Worm (Caenorhabditis elegans) whole organism, young adult: ENCODE data around the gene F23H12.5.

Experiments
- ama-1 ChIP-seq, 3 experiments: fragments of 150-350 bp in 1 of 3; sonication (generic microtip) in 2 of 3; optimal IDR thresholded peaks; 2 replicates each; lab custom pipeline; 2014 to 2018; ENCODE audit warnings: missing biosample characterization in 2 of 3, missing genetic modification characterization in 2 of 3, missing genetic modification reagents in 2 of 3
- cebp-1 ChIP-seq, 2 experiments: fragments of 200-800 bp in 1 of 2; sonication (Bioruptor generic) in 1 of 2; sonication (generic microtip) in 1 of 2; IDR thresholded peaks in 1 of 2; optimal IDR thresholded peaks in 1 of 2; 2 replicates each; pipeline versions ENCODE4 v1.3.6 to Lab custom; 2017 to 2022; ENCODE audit warnings: missing compliant biosample characterization in 2 of 2, missing genetic modification characterization in 2 of 2, mild to moderate bottlenecking in 1 of 2, missing genetic modification reagents in 1 of 2, moderate library complexity in 1 of 2
- snpc-1.3 ChIP-seq: sonication (generic microtip); optimal IDR thresholded peaks from 2 replicates; lab custom pipeline; 2017; ENCODE audit warnings: missing genetic modification characterization, mild to moderate bottlenecking, missing compliant biosample characterization, antibody characterized with exemption, moderate library complexity, missing genotype, missing genetic modification reagents; ENCODE audit not compliant: insufficient read depth
- ztf-22 ChIP-seq: fragments of 200-800 bp; sonication (Bioruptor generic); optimal IDR thresholded peaks from 2 replicates; lab custom pipeline; 2018; ENCODE audit warnings: mild to moderate bottlenecking, missing genetic modification characterization, moderate library complexity, missing compliant biosample characterization

DNA sequence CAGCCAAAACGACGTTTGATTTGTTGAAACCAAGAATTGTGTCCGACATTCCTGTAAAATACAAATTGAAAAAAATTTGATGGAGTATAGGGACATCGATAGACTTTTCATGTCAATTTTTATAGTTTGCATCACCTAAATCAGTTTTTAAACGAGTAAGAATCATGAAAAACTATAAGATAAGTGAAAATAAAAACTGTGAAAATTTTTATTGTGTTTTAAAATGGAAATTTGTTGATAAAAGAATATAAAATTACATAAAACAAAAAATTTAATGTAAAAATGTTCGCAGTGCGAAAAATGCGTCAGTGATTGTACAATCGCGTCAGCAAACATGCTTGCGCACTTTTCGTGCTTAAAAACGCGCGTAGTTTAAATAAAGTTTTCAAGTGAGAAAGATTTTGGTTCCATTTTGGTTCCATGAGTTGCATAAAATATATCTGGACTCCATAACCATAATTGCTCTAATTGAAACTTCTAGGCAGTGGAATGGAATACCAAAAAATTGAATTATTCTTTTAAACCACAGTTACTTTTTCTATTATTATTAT is 15.0 kb upstream of the F23H12.5 start, which contains the start of gene tomm-20:
- no peak for TF ChIP-seq ztf-22
- no peak for TF ChIP-seq ama-1 (optimal IDR thresholded peaks at IDR 0.05; lab: Kevin White, UChicago)
- no peak for TF ChIP-seq ama-1 (GFP tag; optimal IDR thresholded peaks at IDR 0.05; lab: Kevin White, UChicago)
- peak; percentile 38 for TF ChIP-seq snpc-1.3
- TF ChIP-seq cebp-1 (GFP tag; IDR thresholded peaks at IDR 0.05; lab: Robert Waterston, UW): no peak
- TF ChIP-seq cebp-1 (tag; optimal IDR thresholded peaks at IDR 0.05; lab: Kevin White, UChicago): peak; percentile 85
